Fruit fly (Drosophila melanogaster) whole organism, embryonic: ENCODE measurements around the gene Creld.
A peak's percentile ranks its signal among the peaks of the same experiment; 100 is the strongest.

Experiments used
- CG1603 ChIP-seq: fragments of 200-800 bp; sonication (Bioruptor generic); optimal IDR thresholded peaks from 2 replicates; lab custom pipeline; 2019; ENCODE audit warnings: missing biosample characterization, mild to moderate bottlenecking, missing genetic modification characterization, moderate library complexity
- CG17186 ChIP-seq: fragments of 200-800 bp; sonication (Bioruptor generic); optimal IDR thresholded peaks from 3 replicates; lab custom pipeline; 2017; ENCODE audit warnings: missing biosample characterization, missing genetic modification reagents, missing genetic modification characterization
- Hr3 ChIP-seq: fragments of 200-800 bp; sonication (Bioruptor generic); optimal IDR thresholded peaks from 3 replicates; lab custom pipeline; 2016; ENCODE audit warnings: missing biosample characterization, missing genetic modification characterization
- Mrtf ChIP-seq: fragments of 200-800 bp; sonication (Bioruptor generic); IDR thresholded peaks from 3 replicates; pipeline ENCODE4 v1.3.6; 2022; ENCODE audit warnings: missing biosample characterization, missing genetic modification characterization
- dysf ChIP-seq: fragments of 200-800 bp; sonication (Bioruptor generic); IDR thresholded peaks from 3 replicates; pipeline ENCODE4 v1.3.6; 2022; ENCODE audit warnings: missing biosample characterization, missing genetic modification characterization
- jigr1 ChIP-seq: fragments of 200-800 bp; sonication (Bioruptor generic); IDR thresholded peaks from 3 replicates; pipeline ENCODE4 v1.3.6; 2022; ENCODE audit warnings: missing biosample characterization, missing genetic modification characterization
- slou ChIP-seq: fragments of 200-800 bp; sonication (Bioruptor generic); optimal IDR thresholded peaks from 3 replicates; lab custom pipeline; 2016; ENCODE audit warnings: missing biosample characterization, missing genetic modification characterization
- sna ChIP-seq: fragments of 200-800 bp; sonication (Bioruptor generic); IDR thresholded peaks from 2 replicates; pipeline ENCODE4 v1.3.6; 2022; ENCODE audit warnings: missing biosample characterization, missing genetic modification characterization; ENCODE audit not compliant: partially characterized antibody
- vnd ChIP-seq: fragments of 200-800 bp; sonication (Bioruptor generic); IDR thresholded peaks from 3 replicates; pipeline ENCODE4 v1.3.6; 2022; ENCODE audit warnings: missing biosample characterization, missing genetic modification characterization; ENCODE audit not compliant: partially characterized antibody

- TF ChIP-seq Mrtf (GFP tag; lab: Robert Waterston, UW) = no peak
- TF ChIP-seq CG17186 = no peak
- peak; percentile 61; the same call in 2 of the 3 replicates for TF ChIP-seq dysf (GFP tag; lab: Robert Waterston, UW)
- TF ChIP-seq jigr1 (GFP tag; lab: Robert Waterston, UW) = no peak
- TF ChIP-seq slou (GFP tag; lab: Kevin White, UChicago) = no peak
- no peak for TF ChIP-seq vnd (GFP tag; lab: Robert Waterston, UW)
- TF ChIP-seq Hr3 (GFP tag; lab: Kevin White, UChicago) = peak; percentile 47
- TF ChIP-seq CG1603 (tag; lab: Kevin White, UChicago) = no peak
- TF ChIP-seq sna (GFP tag; lab: Robert Waterston, UW) = no peak
Observed at dm6 chr2L:87255-87723, 14.9 kb upstream of the Creld start, which contains the start of gene net.
